Worm (Caenorhabditis elegans): Measurements from ENCODE around the gene wago-4.

Gene wago-4

DNA sequence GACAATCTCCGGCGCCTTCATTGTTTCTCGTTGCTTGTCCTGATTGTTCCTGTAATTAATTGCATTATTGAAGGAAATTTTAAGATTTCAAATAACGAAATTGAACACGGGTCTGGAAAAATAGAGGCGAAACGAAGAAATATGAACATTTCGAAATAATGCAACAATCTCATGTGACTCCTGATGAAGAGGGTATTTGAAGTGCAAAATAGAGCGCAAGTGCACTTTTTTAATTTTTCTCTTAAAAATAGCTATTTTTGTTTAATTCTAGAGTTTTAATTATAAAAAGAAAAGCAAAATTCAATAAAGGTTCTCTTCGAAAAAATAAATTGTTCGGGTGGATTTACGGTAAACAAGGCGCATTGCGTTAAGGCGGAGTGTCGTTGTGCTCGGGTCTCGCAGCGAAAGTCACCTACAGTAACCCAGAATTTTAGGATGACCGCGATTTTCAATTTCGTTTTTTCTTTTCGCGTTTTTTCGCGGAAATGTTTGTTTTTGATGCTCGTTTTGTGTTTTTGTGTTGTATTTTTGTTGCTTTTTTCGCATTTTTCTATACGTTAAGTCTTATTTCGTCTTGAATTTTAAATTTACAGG lies at the start of gene wago-4, which contains the start of gene F58G1.2:
TSS of gene wago-4 (plus strand) at position 592 of the 594 bp plus-strand sequence.
TSS of gene F58G1.2 (minus strand) at position 51 of the 594 bp plus-strand sequence.
- no peak for TF ChIP-seq ceh-16 (tag; optimal IDR thresholded peaks at IDR 0.05)
- peak; percentile 56 for TF ChIP-seq unc-55 (GFP tag; optimal IDR thresholded peaks at IDR 0.05)
- no peak for TF ChIP-seq ama-1 (optimal IDR thresholded peaks at IDR 0.05)
- TF ChIP-seq C34F6.9 (tag; optimal IDR thresholded peaks at IDR 0.05): no peak
- TF ChIP-seq snpc-4 (tag; optimal IDR thresholded peaks at IDR 0.05): no peak
- TF ChIP-seq skn-1 (tag; optimal IDR thresholded peaks at IDR 0.05): no peak
- no peak for TF ChIP-seq ztf-1 (GFP tag; conservative IDR thresholded peaks at IDR 0.05)
- TF ChIP-seq R02D3.7 (tag; optimal IDR thresholded peaks at IDR 0.05): peak; percentile 71
- no peak for TF ChIP-seq elt-3 (tag; optimal IDR thresholded peaks at IDR 0.05)
- TF ChIP-seq egl-27 (tag; optimal IDR thresholded peaks at IDR 0.05): no peak
- no peak for TF ChIP-seq sem-4 (tag; optimal IDR thresholded peaks at IDR 0.05)
- no peak for TF ChIP-seq lin-11 (tag; optimal IDR thresholded peaks at IDR 0.05)
- TF ChIP-seq unc-62 (GFP tag; optimal IDR thresholded peaks at IDR 0.05): no peak
- peak; percentile 34 to 88 for TF ChIP-seq lsy-2 (tag; optimal IDR thresholded peaks at IDR 0.05)
- no peak for TF ChIP-seq nhr-12 (tag; optimal IDR thresholded peaks at IDR 0.05)
- TF ChIP-seq fos-1 (tag; optimal IDR thresholded peaks at IDR 0.05): no peak
- TF ChIP-seq nhr-23 (tag; optimal IDR thresholded peaks at IDR 0.05): no peak
- TF ChIP-seq ztf-4 (tag; optimal IDR thresholded peaks at IDR 0.05): no peak
- no peak for TF ChIP-seq nhr-10 (tag; optimal IDR thresholded peaks at IDR 0.05)
- TF ChIP-seq sma-3 (GFP tag; optimal IDR thresholded peaks at IDR 0.05): no peak
- TF ChIP-seq dmd-4 (tag; optimal IDR thresholded peaks at IDR 0.05): no peak
- TF ChIP-seq blmp-1 (tag; optimal IDR thresholded peaks at IDR 0.05; ENCODE audit: insufficient read depth): no peak
- TF ChIP-seq lin-39 (tag; optimal IDR thresholded peaks at IDR 0.05): no peak

DNA sequence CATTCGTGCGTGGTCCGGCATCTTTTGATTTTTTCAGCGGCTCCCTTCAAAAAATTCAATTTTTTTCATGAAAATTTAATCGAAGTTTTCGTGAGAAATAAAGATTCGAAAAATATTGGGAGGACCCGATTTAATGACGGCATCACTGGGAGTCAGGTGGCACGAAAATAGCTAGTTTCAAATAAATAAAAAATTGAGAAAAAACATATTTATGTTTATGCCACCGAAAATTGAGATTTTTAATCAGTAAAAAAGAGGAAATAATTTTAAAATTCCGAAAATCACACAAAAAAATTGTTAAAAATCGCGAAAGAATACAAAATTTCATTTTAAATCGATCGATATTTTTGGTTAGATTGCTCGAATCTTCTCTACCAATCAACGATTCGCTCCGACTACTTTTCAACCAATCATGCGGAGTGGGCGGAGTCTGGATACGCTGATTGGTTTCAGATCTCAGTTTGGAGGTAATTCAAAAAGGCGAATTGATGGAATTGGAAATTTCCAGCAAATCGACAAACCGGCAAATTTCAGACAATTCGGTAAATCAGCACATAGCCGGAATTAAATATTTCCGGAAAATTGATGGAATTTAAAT lies 41.2 kb upstream of the wago-4 start, which contains the start of gene gsy-1:
TSS of gene gsy-1 (minus strand) at position 51 of the 598 bp plus-strand sequence.
- TF ChIP-seq F13H6.1 (tag; optimal IDR thresholded peaks at IDR 0.05) (no peak), nhr-237 (tag; optimal IDR thresholded peaks at IDR 0.05) (no peak), unc-55 (GFP tag; optimal IDR thresholded peaks at IDR 0.05) (no peak), unc-39 (tag; optimal IDR thresholded peaks at IDR 0.05) (no peak), lsy-2 (tag; optimal IDR thresholded peaks at IDR 0.05) (no peak), unc-62 (GFP tag; optimal IDR thresholded peaks at IDR 0.05) (no peak), nhr-10 (tag; optimal IDR thresholded peaks at IDR 0.05) (no peak), snpc-4 (tag; optimal IDR thresholded peaks at IDR 0.05) (no peak), nhr-129 (tag; optimal IDR thresholded peaks at IDR 0.05) (no peak), mdl-1 (tag; optimal IDR thresholded peaks at IDR 0.05) (no peak), lin-13 (GFP tag; optimal IDR thresholded peaks at IDR 0.05) (no peak), alr-1 (tag; optimal IDR thresholded peaks at IDR 0.05) (no peak)

DNA sequence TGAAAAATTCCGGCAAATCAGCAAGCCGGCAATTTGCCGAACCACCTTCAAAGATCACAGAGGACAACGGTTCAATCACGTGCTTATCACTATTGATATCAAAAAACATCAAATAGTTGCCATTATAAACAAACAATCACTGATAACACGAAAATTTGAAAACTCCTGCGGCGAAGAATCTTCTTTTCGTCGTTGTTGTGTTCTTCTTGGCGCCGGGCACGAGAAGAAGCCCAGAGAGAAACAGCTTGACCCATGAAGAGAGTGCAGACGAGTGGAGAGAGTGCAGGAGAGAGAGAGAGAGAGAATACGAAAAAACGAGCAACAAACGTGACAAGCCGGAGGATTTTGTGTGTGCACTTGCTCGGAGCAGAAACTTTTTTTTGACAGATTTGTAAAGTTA lies 40.7 kb upstream of the wago-4 start:
- TF ChIP-seq C34F6.9 (tag; optimal IDR thresholded peaks at IDR 0.05) (peak; percentile 43), crh-2 (tag; optimal IDR thresholded peaks at IDR 0.05) (peak; percentile 66), mdl-1 (tag; optimal IDR thresholded peaks at IDR 0.05) (peak; percentile 10 to 81), unc-55 (GFP tag; optimal IDR thresholded peaks at IDR 0.05) (peak; percentile 18), nhr-129 (tag; optimal IDR thresholded peaks at IDR 0.05) (peak; percentile 74), sma-3 (GFP tag; optimal IDR thresholded peaks at IDR 0.05) (peak; percentile 26), elt-1 (tag; optimal IDR thresholded peaks at IDR 0.05) (no peak), F13H6.1 (tag; optimal IDR thresholded peaks at IDR 0.05) (peak; percentile 84), lin-39 (tag; optimal IDR thresholded peaks at IDR 0.05) (no peak), sma-9 (GFP tag; optimal IDR thresholded peaks at IDR 0.05) (peak; percentile 66), sma-9 (tag; optimal IDR thresholded peaks at IDR 0.05) (no peak), gmeb-1 (tag; optimal IDR thresholded peaks at IDR 0.05) (peak; percentile 54), elt-3 (tag; optimal IDR thresholded peaks at IDR 0.05) (no peak), egl-27 (tag; optimal IDR thresholded peaks at IDR 0.05) (peak; percentile 24), fos-1 (tag; optimal IDR thresholded peaks at IDR 0.05) (peak; percentile 79), lsy-2 (tag; optimal IDR thresholded peaks at IDR 0.05) (peak in 1 of 2 experiments; percentile 50)

DNA sequence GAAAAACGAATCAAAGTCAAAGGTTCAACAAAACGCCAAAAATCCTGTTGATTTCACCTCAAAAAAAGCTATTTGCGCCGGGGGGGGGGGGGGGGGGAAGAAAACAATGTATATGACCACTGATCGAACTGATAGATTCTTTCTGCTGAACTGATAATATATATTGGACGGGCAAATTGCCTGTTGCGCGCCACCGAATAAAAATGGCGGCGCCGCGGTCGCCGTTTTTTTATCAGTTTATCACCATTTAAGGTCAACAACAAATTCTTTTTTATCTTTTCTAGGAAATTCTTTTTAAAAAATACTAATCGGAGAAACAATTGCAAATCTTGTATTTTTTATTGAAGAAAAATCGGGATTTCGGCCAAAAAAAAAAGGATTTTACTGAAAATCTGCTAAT lies 39.6 kb upstream of the wago-4 start:
- TF ChIP-seq fos-1 (tag; optimal IDR thresholded peaks at IDR 0.05) (peak; percentile 36), nhr-23 (tag; optimal IDR thresholded peaks at IDR 0.05) (no peak), gmeb-1 (tag; optimal IDR thresholded peaks at IDR 0.05) (peak; percentile 7)
